Fruit fly (Drosophila melanogaster) whole organism, adult: ENCODE results near the gene Cnx99A.

Experiments
- CG11617 ChIP-seq: fragments of 200-800 bp; sonication (Bioruptor generic); optimal IDR thresholded peaks from 2 replicates; lab custom pipeline; 2017; ENCODE audit warnings: mild to moderate bottlenecking, missing biosample characterization, missing genetic modification reagents, missing genetic modification characterization
- CG1620 ChIP-seq: fragments of 200-800 bp; sonication (Bioruptor generic); optimal IDR thresholded peaks from 2 replicates; lab custom pipeline; 2016; ENCODE audit warnings: missing biosample characterization, missing genetic modification characterization
- CG33017 ChIP-seq: fragments of 200-800 bp; sonication (Bioruptor generic); optimal IDR thresholded peaks from 2 replicates; lab custom pipeline; 2018; ENCODE audit warnings: missing biosample characterization, mild to moderate bottlenecking, missing genetic modification characterization, moderate library complexity
- CG7101 ChIP-seq: fragments of 200-800 bp; sonication (Bioruptor generic); optimal IDR thresholded peaks from 2 replicates; lab custom pipeline; 2018; ENCODE audit warnings: missing biosample characterization, mild to moderate bottlenecking, missing genetic modification characterization, moderate library complexity
- Clk ChIP-seq: fragments of 200-800 bp; sonication (Bioruptor generic); optimal IDR thresholded peaks from 2 replicates; lab custom pipeline; 2017; ENCODE audit warnings: missing biosample characterization, missing genetic modification characterization
- Crg-1 ChIP-seq: fragments of 200-800 bp; sonication (Bioruptor generic); optimal IDR thresholded peaks from 2 replicates; lab custom pipeline; 2016; ENCODE audit warnings: missing biosample characterization, missing genetic modification characterization
- Mnt ChIP-seq: fragments of 200-800 bp; sonication (Bioruptor generic); optimal IDR thresholded peaks from 2 replicates; lab custom pipeline; 2016; ENCODE audit warnings: missing biosample characterization, mild to moderate bottlenecking, missing genetic modification characterization
- bab1 ChIP-seq: fragments of 200-800 bp; sonication (Bioruptor generic); optimal IDR thresholded peaks from 3 replicates; lab custom pipeline; 2019; ENCODE audit warnings: missing biosample characterization, mild to moderate bottlenecking, missing genetic modification characterization, moderate library complexity
- kay ChIP-seq: fragments of 200-800 bp; sonication (Bioruptor generic); peaks from one replicate; lab custom pipeline; 2016; ENCODE audit warnings: missing biosample characterization, missing genetic modification characterization, borderline replicate concordance
- ovo ChIP-seq: fragments of 200-800 bp; sonication (Bioruptor generic); optimal IDR thresholded peaks from 2 replicates; lab custom pipeline; 2016; ENCODE audit warnings: missing biosample characterization, missing genetic modification characterization
- tj ChIP-seq: fragments of 200-800 bp; sonication (Bioruptor generic); optimal IDR thresholded peaks from 3 replicates; lab custom pipeline; 2017; ENCODE audit warnings: missing biosample characterization, mild to moderate bottlenecking, missing genetic modification characterization, moderate library complexity
- toe ChIP-seq: fragments of 200-800 bp; sonication (Bioruptor generic); optimal IDR thresholded peaks from 2 replicates; lab custom pipeline; 2016; ENCODE audit warnings: missing biosample characterization, missing genetic modification characterization

DNA sequence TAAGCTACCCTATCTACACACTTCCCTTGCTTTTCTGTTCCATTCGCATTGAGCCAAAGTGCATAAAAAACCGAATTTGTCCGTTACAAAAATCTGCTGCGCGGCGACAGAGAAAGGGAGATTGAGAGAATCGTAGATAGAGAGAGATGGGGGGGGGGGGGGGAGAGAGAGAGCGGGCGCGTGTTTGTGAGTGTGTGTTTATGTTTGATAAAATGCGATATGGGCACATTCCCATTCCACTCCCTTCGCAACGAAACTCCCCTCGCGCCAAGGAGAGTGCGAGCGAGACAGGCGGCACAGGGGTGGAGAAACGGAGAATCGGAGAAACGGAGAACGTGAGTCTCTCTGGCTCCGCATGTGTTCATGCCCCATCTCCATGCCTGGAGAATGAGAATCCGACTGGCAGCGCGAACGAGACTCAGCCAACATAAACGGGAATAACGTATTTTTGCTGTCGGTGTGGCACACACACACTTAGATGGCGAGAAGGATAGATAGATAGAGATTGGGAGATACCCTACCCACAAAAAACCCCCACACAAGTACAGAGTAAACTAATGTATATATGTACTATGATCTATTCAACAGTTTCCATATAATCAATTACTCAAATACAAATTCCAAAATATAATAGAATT is 32.0 kb downstream of the Cnx99A start:
- peak; percentile 77 for TF ChIP-seq tj (GFP tag; lab: Kevin White, UChicago)
- TF ChIP-seq Crg-1 (GFP tag; lab: Kevin White, UChicago): no peak
- no peak for TF ChIP-seq Mnt (GFP tag; lab: Kevin White, UChicago)
- TF ChIP-seq CG7101 (tag; lab: Kevin White, UChicago): no peak
- TF ChIP-seq kay (GFP tag; lab: Kevin White, UChicago): no peak
- TF ChIP-seq toe (GFP tag; lab: Kevin White, UChicago): no peak
- TF ChIP-seq CG1620 (GFP tag; lab: Kevin White, UChicago): no peak
- no peak for TF ChIP-seq Clk
- no peak for TF ChIP-seq bab1
- no peak for TF ChIP-seq CG33017 (tag; lab: Kevin White, UChicago)
- TF ChIP-seq CG11617 (GFP tag; lab: Kevin White, UChicago): no peak
- no peak for TF ChIP-seq ovo
